Fruit fly (Drosophila melanogaster) whole organism, wandering third instar larva: Measurements from ENCODE around the gene REPTOR-BP.

Experiments used
- CG32264 ChIP-seq: fragments of 200-800 bp; sonication (Bioruptor generic); optimal IDR thresholded peaks from 2 replicates; lab custom pipeline; 2016; ENCODE audit warnings: missing biosample characterization, missing genetic modification characterization
- CG9705 ChIP-seq: fragments of 200-800 bp; sonication (Bioruptor generic); optimal IDR thresholded peaks from 2 replicates; lab custom pipeline; 2018; ENCODE audit warnings: missing biosample characterization, mild to moderate bottlenecking, missing genetic modification characterization
- CrebA ChIP-seq: fragments of 200-800 bp; sonication (Bioruptor generic); optimal IDR thresholded peaks from 2 replicates; lab custom pipeline; 2016; ENCODE audit warnings: missing biosample characterization, mild to moderate bottlenecking, missing genetic modification characterization, borderline replicate concordance
- Hnf4 ChIP-seq: fragments of 200-800 bp; sonication (Bioruptor generic); optimal IDR thresholded peaks from 2 replicates; lab custom pipeline; 2016; ENCODE audit warnings: missing biosample characterization, mild to moderate bottlenecking, missing genetic modification characterization
- Jra ChIP-seq: sonication (Bioruptor generic); optimal IDR thresholded peaks from 2 replicates; lab custom pipeline; 2016; ENCODE audit warnings: missing biosample characterization, missing genetic modification characterization
- Mio ChIP-seq: sonication (Bioruptor generic); optimal IDR thresholded peaks from 2 replicates; lab custom pipeline; 2016; ENCODE audit warnings: missing biosample characterization, missing genetic modification characterization
- N ChIP-seq: fragments of >200 bp; optimal IDR thresholded peaks from 2 replicates; lab custom pipeline; 2018; ENCODE audit warnings: missing biosample characterization, missing external identifiers, missing genetic modification characterization
- Sp1 ChIP-seq: fragments of 200-800 bp; sonication (Bioruptor generic); optimal IDR thresholded peaks from 3 replicates; lab custom pipeline; 2019; ENCODE audit warnings: missing biosample characterization, mild to moderate bottlenecking, missing genetic modification characterization, moderate library complexity
- Vsx2 ChIP-seq: fragments of 200-300, 225-300 bp; sonication (Bioruptor generic); optimal IDR thresholded peaks from 2 replicates; lab custom pipeline; 2018; ENCODE audit warnings: missing biosample characterization, missing genetic modification characterization; ENCODE audit not compliant: partially characterized antibody
- br ChIP-seq: fragments of 200-800 bp; sonication (Bioruptor generic); optimal IDR thresholded peaks from 2 replicates; lab custom pipeline; 2016; ENCODE audit warnings: missing biosample characterization, missing genetic modification characterization
- brk ChIP-seq: fragments of 200-800 bp; sonication (Bioruptor generic); optimal IDR thresholded peaks from 2 replicates; lab custom pipeline; 2016; ENCODE audit warnings: missing biosample characterization, mild to moderate bottlenecking, missing genetic modification characterization
- dmrt93B ChIP-seq: fragments of 200-800 bp; sonication (Bioruptor generic); optimal IDR thresholded peaks from 2 replicates; lab custom pipeline; 2018; ENCODE audit warnings: missing biosample characterization, mild to moderate bottlenecking, missing genetic modification characterization
- foxo ChIP-seq, 2 experiments: fragments of 200-800 bp; sonication (Bioruptor generic); optimal IDR thresholded peaks; 2 replicates in 1 of 2; 3 replicates in 1 of 2; lab custom pipeline; 2016 to 2017; ENCODE audit warnings: missing biosample characterization in 2 of 2, missing genetic modification characterization in 2 of 2
- fru ChIP-seq: fragments of 200-800 bp; sonication (Bioruptor generic); optimal IDR thresholded peaks from 3 replicates; lab custom pipeline; 2016; ENCODE audit warnings: missing biosample characterization, mild to moderate bottlenecking, missing genetic modification characterization
- h ChIP-seq: fragments of 200-800 bp; sonication (Bioruptor generic); optimal IDR thresholded peaks from 3 replicates; lab custom pipeline; 2016; ENCODE audit warnings: missing biosample characterization, mild to moderate bottlenecking, missing genetic modification characterization
- jim ChIP-seq: fragments of 175-275, 200-325 bp; sonication (Bioruptor generic); optimal IDR thresholded peaks from 2 replicates; lab custom pipeline; 2016; ENCODE audit warnings: missing biosample characterization, mild to moderate bottlenecking, missing genetic modification characterization
- pan ChIP-seq: fragments of >200 bp; optimal IDR thresholded peaks from 2 replicates; lab custom pipeline; 2017
- psq ChIP-seq: fragments of 200-800 bp; sonication (Bioruptor generic); optimal IDR thresholded peaks from 3 replicates; lab custom pipeline; 2017; ENCODE audit warnings: missing biosample characterization, mild to moderate bottlenecking, missing genetic modification characterization, moderate library complexity
- sage ChIP-seq: fragments of 200-800 bp; sonication (Bioruptor generic); optimal IDR thresholded peaks from 2 replicates; lab custom pipeline; 2016; ENCODE audit warnings: missing biosample characterization, mild to moderate bottlenecking, missing genetic modification characterization
- sv ChIP-seq: fragments of 200-800 bp; sonication (Bioruptor generic); optimal IDR thresholded peaks from 3 replicates; lab custom pipeline; 2016; ENCODE audit warnings: missing biosample characterization, missing genetic modification characterization
- tai ChIP-seq: sonication (Bioruptor generic); optimal IDR thresholded peaks from 2 replicates; lab custom pipeline; 2016; ENCODE audit warnings: missing biosample characterization, missing genetic modification characterization
- usp ChIP-seq: fragments of >200 bp; optimal IDR thresholded peaks from 2 replicates; lab custom pipeline; 2017; ENCODE audit warnings: missing biosample characterization, missing genetic modification characterization
- woc ChIP-seq: sonication (Bioruptor generic); optimal IDR thresholded peaks from 2 replicates; lab custom pipeline; 2016; ENCODE audit warnings: missing biosample characterization, mild to moderate bottlenecking, missing genetic modification characterization

Gene REPTOR-BP

dm6 chr2L:10231092-10231494 is 32.8 kb upstream of the REPTOR-BP start (continued):
- TF ChIP-seq CrebA (GFP tag; lab: Kevin White, UChicago), result no peak
- TF ChIP-seq brk (GFP tag; lab: Kevin White, UChicago), result peak; percentile 43
- no peak for TF ChIP-seq dmrt93B
- no peak for TF ChIP-seq CG9705 (GFP tag; lab: Kevin White, UChicago)
- no peak for TF ChIP-seq Jra (GFP tag; lab: Kevin White, UChicago)
- TF ChIP-seq Vsx2 (GFP tag; lab: Kevin White, UChicago), result no peak
- no peak for TF ChIP-seq Mio (GFP tag; lab: Kevin White, UChicago)
- no peak for TF ChIP-seq woc (GFP tag; lab: Kevin White, UChicago)
- no peak for TF ChIP-seq jim (GFP tag; lab: Kevin White, UChicago)
- TF ChIP-seq CG32264, result no peak

- no peak for TF ChIP-seq pan (lab: Kevin White, UChicago)
- no peak for TF ChIP-seq dmrt93B
These were observed 32.4 kb upstream of the REPTOR-BP start, which contains the start of gene ova for dm6 chr2L:10231510-10231909. Gene ova, minus strand, starts transcription at chr2L:10231692.

- TF ChIP-seq foxo (GFP tag; optimal IDR thresholded peaks at IDR 0.05; lab: Kevin White, UChicago), result no peak
- TF ChIP-seq tai (GFP tag; lab: Kevin White, UChicago), result no peak
- peak; percentile 57 for TF ChIP-seq woc (GFP tag; lab: Kevin White, UChicago)
- no peak for TF ChIP-seq sage (GFP tag; lab: Kevin White, UChicago)
- TF ChIP-seq, all 38 proteins: peak for 1
These were observed 31.6 kb upstream of the REPTOR-BP start, which contains the start of gene eEF1delta for dm6 chr2L:10232152-10232816. Gene eEF1delta, plus strand, starts transcription at chr2L:10232507.

- no peak for TF ChIP-seq psq (GFP tag; lab: Kevin White, UChicago)
- TF ChIP-seq brk (GFP tag; lab: Kevin White, UChicago), result no peak
- TF ChIP-seq fru (GFP tag; lab: Kevin White, UChicago), result no peak
- TF ChIP-seq Vsx2 (GFP tag; lab: Kevin White, UChicago), result no peak
- no peak for TF ChIP-seq sage (GFP tag; lab: Kevin White, UChicago)
- no peak for TF ChIP-seq Jra (GFP tag; lab: Kevin White, UChicago)
These were observed 31.1 kb upstream of the REPTOR-BP start for dm6 chr2L:10232827-10233226.

dm6 chr2L:10237725-10238446 is 26.0 kb upstream of the REPTOR-BP start, which contains the start of gene mthl15:
Gene mthl15, minus strand, starts transcription at chr2L:10238317.
- TF ChIP-seq N (GFP tag; lab: Kevin White, UChicago), result no peak
- TF ChIP-seq Hnf4 (GFP tag; lab: Kevin White, UChicago), result no peak
- TF ChIP-seq usp (GFP tag; lab: Kevin White, UChicago), result no peak

dm6 chr2L:10238726-10239652 is 24.9 kb upstream of the REPTOR-BP start, which contains the start of gene me31B:
Gene me31B, plus strand, starts transcription at chr2L:10239341.
- no peak for TF ChIP-seq br (GFP tag; lab: Kevin White, UChicago)
- no peak for TF ChIP-seq usp (GFP tag; lab: Kevin White, UChicago)
- TF ChIP-seq N (GFP tag; lab: Kevin White, UChicago), result no peak
- TF ChIP-seq woc (GFP tag; lab: Kevin White, UChicago), result peak; percentile 76
- TF ChIP-seq Vsx2 (GFP tag; lab: Kevin White, UChicago), result no peak
- TF ChIP-seq Sp1 (GFP tag; lab: Kevin White, UChicago), result no peak
- no peak for TF ChIP-seq h (GFP tag; lab: Kevin White, UChicago)
- TF ChIP-seq Hnf4 (GFP tag; lab: Kevin White, UChicago), result peak; percentile 1
- TF ChIP-seq sv (GFP tag; lab: Kevin White, UChicago), result no peak
- TF ChIP-seq jim (GFP tag; lab: Kevin White, UChicago), result no peak
